Worm (Caenorhabditis elegans): ENCODE data around the gene cut-3.

cut-3 gene

DNA sequence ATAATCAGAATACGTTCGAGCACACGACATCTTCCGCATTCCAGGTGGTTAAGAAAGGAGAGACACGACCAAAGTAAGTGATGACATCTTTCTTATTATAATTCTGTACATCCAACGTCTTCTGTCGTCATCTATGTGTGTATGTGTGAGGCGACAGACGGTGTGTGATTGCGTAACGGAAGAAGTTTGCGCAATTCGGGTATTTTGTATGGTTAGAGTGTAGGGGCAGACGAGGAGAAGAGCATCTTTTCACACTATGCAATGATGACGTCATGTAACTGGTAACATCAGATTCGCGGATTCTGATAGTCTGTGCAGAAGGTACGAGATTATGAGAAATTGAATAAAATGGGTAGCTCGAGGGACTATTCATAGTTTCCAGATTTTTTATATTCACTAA is 31.6 kb downstream of the cut-3 start:
- TF ChIP-seq mls-2 (tag; optimal IDR thresholded peaks at IDR 0.05) (no peak), cnd-1 (tag; optimal IDR thresholded peaks at IDR 0.05) (peak; percentile 79), ham-2 (GFP tag; optimal IDR thresholded peaks at IDR 0.05) (no peak), flh-1 (GFP tag; optimal IDR thresholded peaks at IDR 0.05) (no peak), drap-1 (GFP tag; optimal IDR thresholded peaks at IDR 0.05) (no peak), nhr-2 (tag; optimal IDR thresholded peaks at IDR 0.05) (peak; percentile 93), ceh-83 (GFP tag; optimal IDR thresholded peaks at IDR 0.05) (no peak), zip-8 (tag; optimal IDR thresholded peaks at IDR 0.05) (peak; percentile 97), unc-39 (tag; optimal IDR thresholded peaks at IDR 0.05) (no peak), tbx-8 (GFP tag; optimal IDR thresholded peaks at IDR 0.05) (no peak), bed-3 (GFP tag; optimal IDR thresholded peaks at IDR 0.05) (no peak), elt-1 (tag; optimal IDR thresholded peaks at IDR 0.05; ENCODE audit: borderline replicate concordance, insufficient read depth) (peak; percentile 33), blmp-1 (tag; optimal IDR thresholded peaks at IDR 0.05) (no peak), ces-1 (GFP tag; optimal IDR thresholded peaks at IDR 0.05) (no peak)

DNA sequence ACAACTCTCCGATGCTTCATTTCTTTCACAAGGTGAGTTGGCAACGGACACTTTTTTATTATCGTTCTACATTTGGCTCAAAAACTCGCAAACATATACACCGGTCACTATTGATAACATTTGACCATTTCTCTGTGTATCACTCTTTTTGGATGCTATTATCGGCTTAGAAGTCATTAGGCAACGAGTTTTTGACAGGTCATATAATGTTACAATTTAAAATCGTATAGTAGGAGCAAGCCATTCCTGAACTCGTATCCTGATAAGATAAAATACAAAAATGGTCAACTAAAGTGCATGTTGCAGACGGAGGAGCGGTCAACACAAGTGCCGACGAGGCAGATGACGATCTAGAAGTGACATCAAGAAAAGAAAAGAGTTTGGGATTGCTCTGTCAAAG is 33.7 kb downstream of the cut-3 start:
- TF ChIP-seq unc-39 (tag; optimal IDR thresholded peaks at IDR 0.05) (no peak), M03D4.4 (tag; optimal IDR thresholded peaks at IDR 0.05) (no peak), lsy-2 (tag; optimal IDR thresholded peaks at IDR 0.05) (no peak), cnd-1 (tag; optimal IDR thresholded peaks at IDR 0.05) (no peak), ceh-39 (tag; optimal IDR thresholded peaks at IDR 0.05) (no peak), nhr-2 (tag; optimal IDR thresholded peaks at IDR 0.05) (no peak)

DNA sequence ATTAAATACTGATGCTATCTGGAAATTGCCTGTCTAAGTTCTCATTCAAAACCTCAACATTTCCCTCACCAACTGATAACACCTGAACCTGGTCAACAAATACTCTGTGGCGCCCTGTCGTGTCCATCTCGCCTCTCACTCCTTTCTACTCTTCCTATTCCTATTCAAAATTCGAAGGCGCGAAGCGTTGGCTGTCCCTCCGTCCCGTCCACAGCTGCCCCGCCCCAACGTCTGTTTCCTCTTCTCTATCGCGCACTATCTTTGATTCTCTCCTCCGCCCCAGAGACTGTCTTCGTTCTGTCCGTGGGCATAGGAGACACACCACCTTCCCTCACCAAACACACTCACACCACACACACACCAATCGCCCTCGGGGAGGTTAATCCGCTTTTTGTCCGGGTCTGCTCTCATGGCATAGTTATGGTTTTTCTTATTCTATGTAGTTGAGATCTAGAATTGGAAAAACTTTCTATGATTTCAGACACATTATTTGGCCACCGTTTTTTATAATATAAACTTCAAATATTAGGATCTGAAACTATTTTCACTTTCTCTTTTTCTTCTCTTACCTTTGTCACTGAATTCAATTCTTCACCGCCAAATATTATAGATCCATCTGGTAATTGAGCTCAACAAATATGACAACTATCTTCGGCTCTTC is 34.4 kb downstream of the cut-3 start, which contains the start of gene efl-3:
TSS of gene efl-3 (plus strand) at position 611 of the 661 bp plus-strand sequence.
- peak; percentile 41 for TF ChIP-seq mls-2 (tag; optimal IDR thresholded peaks at IDR 0.05)
- peak; percentile 51 for TF ChIP-seq sptf-1 (tag; optimal IDR thresholded peaks at IDR 0.05)
- TF ChIP-seq mep-1 (tag; optimal IDR thresholded peaks at IDR 0.05) = peak; percentile 31
- peak; percentile 70 for TF ChIP-seq cnd-1 (tag; optimal IDR thresholded peaks at IDR 0.05)
- TF ChIP-seq flh-1 (GFP tag; optimal IDR thresholded peaks at IDR 0.05) = no peak
- TF ChIP-seq nhr-2 (tag; optimal IDR thresholded peaks at IDR 0.05) = peak; percentile 86
- no peak for TF ChIP-seq unc-62 (GFP tag; optimal IDR thresholded peaks at IDR 0.05)
- TF ChIP-seq hlh-1 (tag; optimal IDR thresholded peaks at IDR 0.05) = peak; percentile 19
- TF ChIP-seq nhr-12 (tag; optimal IDR thresholded peaks at IDR 0.05) = no peak
- peak; percentile 20 for TF ChIP-seq lin-13 (tag; optimal IDR thresholded peaks at IDR 0.05)

- TF ChIP-seq nhr-12 (tag; optimal IDR thresholded peaks at IDR 0.05) = no peak
- no peak for TF ChIP-seq ceh-43 (GFP tag; optimal IDR thresholded peaks at IDR 0.05)
- no peak for TF ChIP-seq unc-39 (tag; optimal IDR thresholded peaks at IDR 0.05)
- TF ChIP-seq elt-1 (tag; optimal IDR thresholded peaks at IDR 0.05; ENCODE audit: borderline replicate concordance, insufficient read depth) = peak; percentile 84
- TF ChIP-seq zip-8 (tag; optimal IDR thresholded peaks at IDR 0.05) = peak; percentile 77
- TF ChIP-seq flh-1 (GFP tag; optimal IDR thresholded peaks at IDR 0.05) = no peak
- no peak for TF ChIP-seq unc-120 (tag; optimal IDR thresholded peaks at IDR 0.05; ENCODE audit: poor library complexity, severe bottlenecking)
- TF ChIP-seq blmp-1 (tag; optimal IDR thresholded peaks at IDR 0.05) = peak; percentile 7
These were observed 35.6 kb downstream of the cut-3 start for ce11 chrII:8411002-8411401.

ce11 chrII:8409538-8409937 is 37.1 kb downstream of the cut-3 start:
- TF ChIP-seq nhr-12 (tag; optimal IDR thresholded peaks at IDR 0.05) = no peak
- no peak for TF ChIP-seq lin-13 (tag; optimal IDR thresholded peaks at IDR 0.05)
- TF ChIP-seq nhr-237 (tag; optimal IDR thresholded peaks at IDR 0.05) = no peak
- TF ChIP-seq sem-2 (GFP tag; optimal IDR thresholded peaks at IDR 0.05) = no peak
- no peak for TF ChIP-seq flh-1 (GFP tag; optimal IDR thresholded peaks at IDR 0.05)
- TF ChIP-seq ceh-43 (GFP tag; optimal IDR thresholded peaks at IDR 0.05) = no peak
- no peak for TF ChIP-seq mep-1 (tag; optimal IDR thresholded peaks at IDR 0.05)
- no peak for TF ChIP-seq unc-120 (tag; optimal IDR thresholded peaks at IDR 0.05; ENCODE audit: poor library complexity, severe bottlenecking)
- no peak for TF ChIP-seq elt-3 (tag; optimal IDR thresholded peaks at IDR 0.05)
- TF ChIP-seq mls-2 (tag; optimal IDR thresholded peaks at IDR 0.05) = no peak
- no peak for TF ChIP-seq lsy-2 (tag; optimal IDR thresholded peaks at IDR 0.05)
- no peak for TF ChIP-seq nhr-28 (tag; optimal IDR thresholded peaks at IDR 0.05)
- TF ChIP-seq cnd-1 (tag; optimal IDR thresholded peaks at IDR 0.05) = no peak
- TF ChIP-seq hlh-1 (tag; optimal IDR thresholded peaks at IDR 0.05) = no peak
- no peak for TF ChIP-seq tbx-8 (GFP tag; optimal IDR thresholded peaks at IDR 0.05)
- no peak for TF ChIP-seq ceh-83 (GFP tag; optimal IDR thresholded peaks at IDR 0.05)
- no peak for TF ChIP-seq M03D4.4 (tag; optimal IDR thresholded peaks at IDR 0.05)

Measured in whole organism, mixed stage, embryonic.